Fruit fly (Drosophila melanogaster) whole organism, prepupa: Measurements from ENCODE around the gene CG7379.

Experiments
- CG10631 ChIP-seq: fragments of 200-800 bp; sonication (Bioruptor generic); optimal IDR thresholded peaks from 2 replicates; lab custom pipeline; 2016; ENCODE audit warnings: missing biosample characterization, missing genetic modification characterization
- CG15336 ChIP-seq: fragments of 200-800 bp; sonication (Bioruptor generic); IDR thresholded peaks from 2 replicates; pipeline ENCODE4 v1.3.6; 2022; ENCODE audit warnings: missing biosample characterization, missing genetic modification characterization
- CG32006 ChIP-seq: fragments of 200-800 bp; sonication (Bioruptor generic); optimal IDR thresholded peaks from 3 replicates; lab custom pipeline; 2017; ENCODE audit warnings: missing biosample characterization, mild to moderate bottlenecking, missing genetic modification characterization
- CG4318 ChIP-seq: fragments of 200-800 bp; sonication (Bioruptor generic); optimal IDR thresholded peaks from 3 replicates; lab custom pipeline; 2017; ENCODE audit warnings: missing biosample characterization, mild to moderate bottlenecking, missing genetic modification characterization
- CG6163 ChIP-seq: fragments of 200-800 bp; sonication (Bioruptor generic); IDR thresholded peaks from 3 replicates; pipeline ENCODE4 v1.3.6; 2022; ENCODE audit warnings: missing biosample characterization, missing genetic modification characterization
- CG8119 ChIP-seq: fragments of 200-800 bp; sonication (Bioruptor generic); IDR thresholded peaks from 3 replicates; pipeline ENCODE4 v1.3.6; 2022; ENCODE audit warnings: missing biosample characterization, missing genetic modification characterization
- CG8319 ChIP-seq: fragments of 200-800 bp; sonication (Bioruptor generic); optimal IDR thresholded peaks from 3 replicates; lab custom pipeline; 2016; ENCODE audit warnings: missing biosample characterization, missing genetic modification characterization
- CG9139 ChIP-seq: fragments of 200-800 bp; sonication (Bioruptor generic); optimal IDR thresholded peaks from 3 replicates; lab custom pipeline; 2017; ENCODE audit warnings: missing biosample characterization, mild to moderate bottlenecking, missing genetic modification characterization
- Eip78C ChIP-seq: fragments of 200-800 bp; sonication (Bioruptor generic); peaks from one replicate; lab custom pipeline; 2016; ENCODE audit warnings: missing biosample characterization, missing genetic modification characterization
- Gug ChIP-seq: fragments of 200-800 bp; sonication (Bioruptor generic); IDR thresholded peaks from 2 replicates; pipeline ENCODE4 v1.3.6; 2022; ENCODE audit warnings: missing biosample characterization, missing genetic modification characterization
- Hr39 ChIP-seq: fragments of 200-800 bp; sonication (Bioruptor generic); optimal IDR thresholded peaks from 2 replicates; lab custom pipeline; 2016; ENCODE audit warnings: missing biosample characterization, missing genetic modification characterization
- Lpt ChIP-seq: fragments of 200-800 bp; sonication (Bioruptor generic); optimal IDR thresholded peaks from 3 replicates; lab custom pipeline; 2016; ENCODE audit warnings: missing biosample characterization, missing genetic modification characterization
- Sox14 ChIP-seq: fragments of 200-800 bp; sonication (Bioruptor generic); optimal IDR thresholded peaks from 3 replicates; lab custom pipeline; 2016; ENCODE audit warnings: missing biosample characterization, missing genetic modification characterization
- dsx ChIP-seq: fragments of 200-800 bp; optimal IDR thresholded peaks from 3 replicates; lab custom pipeline; 2019; ENCODE audit warnings: missing biosample characterization, mild to moderate bottlenecking, missing genetic modification characterization, moderate library complexity; ENCODE audit not compliant: poor library complexity, severe bottlenecking

dm6 chr3R:17801264-17801663 lies 3.2 kb upstream of the CG7379 start, which contains the start of gene CG17803:
- no peak for TF ChIP-seq CG9139 (GFP tag; lab: Kevin White, UChicago)
- no peak for TF ChIP-seq Hr39 (GFP tag; lab: Kevin White, UChicago)
- TF ChIP-seq CG15336: no peak
- TF ChIP-seq CG10631 (GFP tag; lab: Kevin White, UChicago): no peak
- no peak for TF ChIP-seq dsx
- TF ChIP-seq CG8319 (GFP tag; lab: Kevin White, UChicago): no peak
- TF ChIP-seq Eip78C: no peak
- no peak for TF ChIP-seq CG4318
- no peak for TF ChIP-seq Lpt (GFP tag; lab: Kevin White, UChicago)
- TF ChIP-seq Gug: no peak
- TF ChIP-seq CG32006 (GFP tag; lab: Kevin White, UChicago): no peak
- TF ChIP-seq CG6163 (GFP tag; lab: Robert Waterston, UW): no peak
- TF ChIP-seq CG8119: no peak
- TF ChIP-seq Sox14 (GFP tag; lab: Kevin White, UChicago): no peak
